Worm (Caenorhabditis elegans) whole organism, L3 larva: ENCODE measurements around the gene srz-104.

Experiments
- aly-2 ChIP-seq: fragments of 150-350 bp; optimal IDR thresholded peaks from 2 replicates; lab custom pipeline; 2014; ENCODE audit warnings: missing biosample characterization, missing genetic modification characterization
- ama-1 ChIP-seq: fragments of 150-350 bp; optimal IDR thresholded peaks from 2 replicates; lab custom pipeline; 2018
- ceh-28 ChIP-seq: fragments of 150-350 bp; optimal IDR thresholded peaks from 2 replicates; lab custom pipeline; 2014; ENCODE audit warnings: missing biosample characterization, missing genetic modification reagents, missing genetic modification characterization
- ceh-82 ChIP-seq: fragments of 150-350 bp; optimal IDR thresholded peaks from 2 replicates; lab custom pipeline; 2014; ENCODE audit warnings: missing biosample characterization, missing genetic modification characterization
- ceh-9 ChIP-seq: sonication (generic microtip); optimal IDR thresholded peaks from 2 replicates; lab custom pipeline; 2018; ENCODE audit warnings: missing biosample characterization, missing genetic modification characterization
- daf-12 ChIP-seq: fragments of 150-350 bp; optimal IDR thresholded peaks from 2 replicates; lab custom pipeline; 2014; ENCODE audit warnings: missing biosample characterization, missing genetic modification reagents, missing genetic modification characterization
- egl-27 ChIP-seq: sonication (generic microtip); optimal IDR thresholded peaks from 4 replicates; lab custom pipeline; 2017; ENCODE audit warnings: missing biosample characterization, missing genetic modification reagents, missing genetic modification characterization
- egl-5 ChIP-seq: fragments of 150-350 bp; optimal IDR thresholded peaks from 2 replicates; lab custom pipeline; 2017; ENCODE audit warnings: missing biosample characterization, missing genetic modification reagents, missing genetic modification characterization, inconsistent platforms
- elt-1 ChIP-seq: fragments of 150-350 bp; optimal IDR thresholded peaks from 2 replicates; lab custom pipeline; 2014; ENCODE audit warnings: missing biosample characterization, missing genetic modification characterization
- elt-2 ChIP-seq: sonication (generic microtip); optimal IDR thresholded peaks from 2 replicates; lab custom pipeline; 2016; ENCODE audit warnings: missing genetic modification reagents, mild to moderate bottlenecking, missing genetic modification characterization, missing compliant biosample characterization
- eor-1 ChIP-seq, 2 experiments: fragments of 150-350 bp; optimal IDR thresholded peaks; 2 replicates each; lab custom pipeline; 2014 to 2018; ENCODE audit warnings: missing biosample characterization in 2 of 2, missing genetic modification characterization in 2 of 2
- fkh-10 ChIP-seq: sonication (generic microtip); optimal IDR thresholded peaks from 2 replicates; lab custom pipeline; 2017; ENCODE audit warnings: missing biosample characterization, missing genetic modification reagents, missing genetic modification characterization
- fkh-2 ChIP-seq: fragments of 150-350 bp; optimal IDR thresholded peaks from 2 replicates; lab custom pipeline; 2014; ENCODE audit warnings: missing biosample characterization, missing genetic modification reagents, missing genetic modification characterization
- fos-1 ChIP-seq: fragments of 150-350 bp; optimal IDR thresholded peaks from 2 replicates; lab custom pipeline; 2014; ENCODE audit warnings: missing biosample characterization, missing genetic modification characterization
- hmg-11 ChIP-seq: sonication (generic microtip); optimal IDR thresholded peaks from 2 replicates; lab custom pipeline; 2016; ENCODE audit warnings: missing genetic modification characterization, missing compliant biosample characterization
- jun-1 ChIP-seq: fragments of 150-350 bp; optimal IDR thresholded peaks from 2 replicates; lab custom pipeline; 2014; ENCODE audit warnings: missing biosample characterization, missing genetic modification reagents, missing genetic modification characterization
- lin-39 ChIP-seq: fragments of 150-350 bp; optimal IDR thresholded peaks from 2 replicates; lab custom pipeline; 2018; ENCODE audit warnings: missing biosample characterization, missing genetic modification reagents, missing genetic modification characterization
- mdl-1 ChIP-seq: fragments of 150-350 bp; optimal IDR thresholded peaks from 2 replicates; lab custom pipeline; 2014; ENCODE audit warnings: missing biosample characterization, missing genetic modification characterization
- mml-1 ChIP-seq: fragments of 150-350 bp; sonication (generic microtip); optimal IDR thresholded peaks from 3 replicates; lab custom pipeline; 2014; ENCODE audit warnings: missing biosample characterization, missing genetic modification characterization
- nfya-1 ChIP-seq: sonication (generic microtip); optimal IDR thresholded peaks from 2 replicates; lab custom pipeline; 2017; ENCODE audit warnings: missing genetic modification characterization, mild to moderate bottlenecking, missing compliant biosample characterization, antibody characterized with exemption, moderate library complexity; ENCODE audit not compliant: insufficient read depth
- nhr-11 ChIP-seq: fragments of 150-350 bp; optimal IDR thresholded peaks from 2 replicates; lab custom pipeline; 2014; ENCODE audit warnings: missing biosample characterization, missing genetic modification characterization
- nhr-12 ChIP-seq: fragments of 150-350 bp; optimal IDR thresholded peaks from 2 replicates; lab custom pipeline; 2014; ENCODE audit warnings: missing biosample characterization, missing genetic modification characterization
- nhr-237 ChIP-seq: fragments of 150-350 bp; optimal IDR thresholded peaks from 2 replicates; lab custom pipeline; 2014; ENCODE audit warnings: missing biosample characterization, missing genetic modification characterization
- nhr-25 ChIP-seq: sonication (generic microtip); optimal IDR thresholded peaks from 2 replicates; lab custom pipeline; 2017; ENCODE audit warnings: missing biosample characterization, missing genetic modification characterization
- nhr-67 ChIP-seq: fragments of 150-350 bp; optimal IDR thresholded peaks from 2 replicates; lab custom pipeline; 2014; ENCODE audit warnings: missing biosample characterization, missing genetic modification characterization
- nhr-77 ChIP-seq: fragments of 150-350 bp; optimal IDR thresholded peaks from 2 replicates; lab custom pipeline; 2014; ENCODE audit warnings: missing biosample characterization, missing genetic modification characterization
- pha-4 ChIP-seq: fragments of 150-350 bp; optimal IDR thresholded peaks from 2 replicates; lab custom pipeline; 2014; ENCODE audit warnings: missing biosample characterization, missing genetic modification reagents, missing genetic modification characterization
- pqm-1 ChIP-seq: fragments of 150-350 bp; optimal IDR thresholded peaks from 2 replicates; lab custom pipeline; 2017; ENCODE audit warnings: missing biosample characterization, missing genetic modification characterization, inconsistent platforms
- skn-1 ChIP-seq: fragments of 150-350 bp; optimal IDR thresholded peaks from 2 replicates; lab custom pipeline; 2014; ENCODE audit warnings: missing biosample characterization, missing genetic modification characterization
- tbx-2 ChIP-seq: sonication (generic microtip); optimal IDR thresholded peaks from 2 replicates; lab custom pipeline; 2016; ENCODE audit warnings: mild to moderate bottlenecking, missing genetic modification characterization, missing compliant biosample characterization
- unc-39 ChIP-seq: sonication (generic microtip); optimal IDR thresholded peaks from 4 replicates; lab custom pipeline; 2017; ENCODE audit warnings: missing biosample characterization, missing genetic modification characterization
- unc-62 ChIP-seq: fragments of 150-350 bp; sonication (generic microtip); optimal IDR thresholded peaks from 4 replicates; lab custom pipeline; 2014; ENCODE audit warnings: missing biosample characterization, missing genetic modification reagents, missing genetic modification characterization
- ztf-11 ChIP-seq: fragments of 150-350 bp; optimal IDR thresholded peaks from 2 replicates; lab custom pipeline; 2014; ENCODE audit warnings: missing biosample characterization, missing genetic modification characterization
- ztf-4 ChIP-seq: fragments of 150-350 bp; optimal IDR thresholded peaks from 2 replicates; lab custom pipeline; 2014; ENCODE audit warnings: missing biosample characterization, missing genetic modification characterization

srz-104 gene

DNA sequence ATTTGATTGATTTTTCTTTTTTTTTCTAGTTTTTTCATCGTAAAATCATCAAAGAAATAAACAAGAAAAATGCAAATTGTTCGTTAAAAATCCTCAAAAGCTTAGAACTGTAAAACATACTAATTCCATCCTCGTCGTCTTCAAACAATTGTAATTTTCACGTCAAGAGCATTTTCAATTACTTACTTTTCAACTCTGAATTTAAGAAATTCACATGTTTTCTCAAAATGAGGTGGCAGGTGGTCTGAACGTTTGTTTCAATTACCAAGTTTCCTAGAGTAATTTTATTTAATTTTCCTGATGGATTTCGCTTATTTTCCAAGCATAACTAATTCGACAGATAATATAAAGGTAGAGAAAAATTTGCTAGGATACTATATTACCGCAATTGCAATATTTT, at the start of gene srz-104:
srz-104 (plus strand) TSS at position 301 of the 400 bp plus-strand sequence.
- TF ChIP-seq nhr-237 (tag; lab: Kevin White, UChicago), result no peak
- no peak for TF ChIP-seq pqm-1 (tag; lab: Kevin White, UChicago)
- no peak for TF ChIP-seq eor-1 (tag; optimal IDR thresholded peaks at IDR 0.05; lab: Kevin White, UChicago)
- TF ChIP-seq nhr-25 (tag; lab: Kevin White, UChicago), result no peak
- no peak for TF ChIP-seq mdl-1 (tag; lab: Kevin White, UChicago)
- no peak for TF ChIP-seq ceh-28
- TF ChIP-seq, all 47 proteins: peak for 0

DNA sequence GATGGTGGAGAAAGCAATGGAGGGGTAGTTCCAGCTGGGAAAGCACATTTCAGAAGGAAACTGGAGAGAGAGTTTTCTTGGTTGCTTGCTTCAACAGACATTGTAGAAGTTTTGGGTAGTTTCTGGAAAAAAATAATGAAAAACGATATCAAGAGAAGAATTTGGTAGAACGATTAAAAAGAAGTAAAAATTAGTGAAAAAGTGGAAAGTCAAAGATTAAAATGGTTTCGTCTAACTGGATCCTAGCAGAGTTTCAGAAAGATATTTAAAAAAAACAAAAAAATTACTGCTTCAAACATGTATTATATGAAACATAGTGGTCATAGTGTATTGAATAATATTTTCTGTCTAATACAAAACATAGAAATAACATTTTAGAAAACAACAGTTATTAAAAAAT, 46.2 kb upstream of the srz-104 start, which contains the start of gene F38C2.7:
F38C2.7 (minus strand) TSS at position 101 of the 400 bp plus-strand sequence.
- TF ChIP-seq ztf-11 (no peak), unc-62 (GFP tag; lab: Kevin White, UChicago) (no peak), jun-1 (tag; lab: Kevin White, UChicago) (no peak), ama-1 (no peak), ceh-9 (tag; lab: Kevin White, UChicago) (no peak), fos-1 (tag; lab: Kevin White, UChicago) (no peak), aly-2 (tag; lab: Kevin White, UChicago) (no peak), ceh-28 (no peak)

DNA sequence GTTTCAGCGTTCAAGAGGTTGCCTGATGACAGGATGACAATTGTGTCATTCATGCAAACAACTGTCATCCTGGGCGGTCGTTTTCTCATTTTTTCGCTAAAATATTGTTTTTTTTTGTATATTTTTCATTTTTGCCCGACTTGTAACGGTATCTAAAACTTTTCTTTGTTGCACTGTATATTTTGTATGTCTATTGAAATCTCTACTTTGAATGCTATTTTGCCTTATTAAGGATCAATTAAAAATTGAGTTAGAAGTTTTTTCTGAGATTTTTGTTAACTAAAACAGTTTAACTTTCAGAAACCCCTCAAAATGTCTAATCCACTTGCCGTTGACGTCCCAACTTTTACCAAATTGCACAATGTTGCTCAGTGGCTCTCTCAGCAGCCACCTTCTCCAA, 45.6 kb upstream of the srz-104 start, which contains the start of gene ccch-2:
ccch-2 (plus strand) TSS at position 301 of the 400 bp plus-strand sequence.
- TF ChIP-seq fkh-10 (GFP tag; lab: Kevin White, UChicago), result no peak
- TF ChIP-seq nhr-11 (tag; lab: Kevin White, UChicago), result no peak
- no peak for TF ChIP-seq nhr-77 (tag; lab: Kevin White, UChicago)
- no peak for TF ChIP-seq ceh-82 (tag; lab: Kevin White, UChicago)
- no peak for TF ChIP-seq eor-1 (tag; optimal IDR thresholded peaks at IDR 0.05; lab: Kevin White, UChicago)
- TF ChIP-seq ceh-9 (tag; lab: Kevin White, UChicago), result no peak
- no peak for TF ChIP-seq lin-39 (tag; lab: Kevin White, UChicago)
- no peak for TF ChIP-seq daf-12 (tag; lab: Kevin White, UChicago)

DNA sequence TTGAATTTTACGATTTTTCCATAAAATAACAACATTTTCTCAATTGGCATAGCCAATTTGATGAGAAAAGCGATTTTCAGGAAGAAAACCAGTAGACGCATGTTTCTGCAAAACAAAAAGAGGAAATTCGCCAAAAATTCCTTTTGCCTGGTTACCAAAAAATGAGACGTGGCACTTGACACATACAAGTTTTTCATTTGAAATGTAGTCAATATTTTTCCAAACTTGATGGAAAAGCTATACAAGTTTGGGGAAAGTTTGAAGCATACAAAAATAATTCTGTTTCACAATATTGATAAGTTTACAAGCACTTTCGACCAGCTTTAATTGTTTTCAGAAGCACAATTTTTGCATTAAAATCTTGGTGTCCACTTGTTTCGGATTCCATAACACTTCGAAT, 42.9 kb upstream of the srz-104 start, which contains the start of gene clec-191:
clec-191 (minus strand) TSS at position 101 of the 400 bp plus-strand sequence.
- TF ChIP-seq egl-5 (no peak), mdl-1 (tag; lab: Kevin White, UChicago) (no peak)

- TF ChIP-seq egl-5, result no peak
- TF ChIP-seq nhr-25 (tag; lab: Kevin White, UChicago), result no peak
- TF ChIP-seq lin-39 (tag; lab: Kevin White, UChicago), result no peak
- no peak for TF ChIP-seq mml-1
- TF ChIP-seq unc-62 (GFP tag; lab: Kevin White, UChicago), result no peak
- TF ChIP-seq tbx-2, result no peak
- TF ChIP-seq ceh-9 (tag; lab: Kevin White, UChicago), result no peak
- TF ChIP-seq ztf-4 (tag; lab: Kevin White, UChicago), result no peak
- no peak for TF ChIP-seq skn-1 (tag; lab: Kevin White, UChicago)
- no peak for TF ChIP-seq egl-27
- TF ChIP-seq pqm-1 (tag; lab: Kevin White, UChicago), result no peak
- no peak for TF ChIP-seq elt-1
- TF ChIP-seq jun-1 (tag; lab: Kevin White, UChicago), result no peak
These were observed 32.7 kb upstream of the srz-104 start, which contains the start of gene srz-75 for ce11 chrIV:16290745-16291144. Gene srz-75, minus strand, starts transcription at chrIV:16290845.

DNA sequence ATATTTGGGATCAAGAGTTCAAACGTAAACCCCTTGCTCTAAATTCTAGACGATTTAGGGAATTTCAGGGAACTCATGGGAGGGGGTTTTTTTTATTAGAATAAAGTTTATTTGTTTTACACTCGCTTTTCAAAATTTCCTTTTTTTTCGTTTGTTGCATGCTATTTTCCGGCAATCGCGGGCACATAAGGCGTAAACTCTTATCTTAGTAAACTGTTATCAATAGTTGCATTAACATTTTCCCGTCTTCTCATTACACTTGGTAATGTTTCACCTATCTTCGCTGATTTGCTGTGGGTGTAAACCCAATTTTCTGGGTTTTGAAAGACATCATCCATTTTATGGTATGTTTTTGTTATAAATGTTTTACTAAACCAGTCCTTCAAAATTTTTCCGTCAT, 29.6 kb upstream of the srz-104 start:
- TF ChIP-seq elt-2 (tag; lab: Kevin White, UChicago) (peak; percentile 68), mml-1 (no peak)

ce11 chrIV:16298851-16299250, 24.6 kb upstream of the srz-104 start, which contains the start of gene srz-72:
Gene srz-72, plus strand, starts transcription at chrIV:16299151.
- no peak for TF ChIP-seq fkh-2 (tag; lab: Kevin White, UChicago)
- no peak for TF ChIP-seq daf-12 (tag; lab: Kevin White, UChicago)
- TF ChIP-seq unc-39, result no peak
- TF ChIP-seq nfya-1 (tag; lab: Kevin White, UChicago), result no peak
- no peak for TF ChIP-seq hmg-11 (tag; lab: Kevin White, UChicago)
- TF ChIP-seq nhr-12 (tag; lab: Kevin White, UChicago), result no peak
- no peak for TF ChIP-seq elt-1
- TF ChIP-seq pha-4 (tag; lab: Kevin White, UChicago), result no peak
- TF ChIP-seq pqm-1 (tag; lab: Kevin White, UChicago), result no peak
- TF ChIP-seq nhr-77 (tag; lab: Kevin White, UChicago), result no peak
- no peak for TF ChIP-seq ztf-4 (tag; lab: Kevin White, UChicago)
- TF ChIP-seq nhr-67, result no peak
